Worm (Caenorhabditis elegans) whole organism, early embryonic: ENCODE results near the gene cest-34.

Source experiments
- B0310.2 ChIP-seq: sonication (generic microtip); optimal IDR thresholded peaks from 2 replicates; lab custom pipeline; 2016; ENCODE audit warnings: mild to moderate bottlenecking, missing genetic modification characterization, missing compliant biosample characterization
- F13C5.2 ChIP-seq: sonication (generic microtip); optimal IDR thresholded peaks from 2 replicates; lab custom pipeline; 2017; ENCODE audit warnings: mild to moderate bottlenecking, missing genetic modification characterization, inconsistent platforms, missing compliant biosample characterization
- ama-1 ChIP-seq: fragments of 150-350 bp; optimal IDR thresholded peaks from 2 replicates; lab custom pipeline; 2014
- ets-7 ChIP-seq: sonication (generic microtip); optimal IDR thresholded peaks from 2 replicates; lab custom pipeline; 2016; ENCODE audit warnings: missing genotype, missing genetic modification characterization, missing compliant biosample characterization
- flt-1 ChIP-seq: fragments of 200-800 bp; sonication (Bioruptor generic); IDR thresholded peaks from 2 replicates; pipeline ENCODE4 v1.3.6; 2022; ENCODE audit warnings: missing genetic modification characterization, missing compliant biosample characterization
- scrt-1 ChIP-seq: fragments of 200-800 bp; sonication (Bioruptor generic); IDR thresholded peaks from 2 replicates; pipeline ENCODE4 v1.3.6; 2022; ENCODE audit warnings: missing genetic modification characterization, missing compliant biosample characterization
- sea-1 ChIP-seq: fragments of 200-800 bp; sonication (Bioruptor generic); conservative IDR thresholded peaks from 2 replicates; pipeline ENCODE4 v1.3.6; 2022; ENCODE audit warnings: missing genetic modification characterization, missing compliant biosample characterization
- tbx-37 ChIP-seq: fragments of 200-800 bp; sonication (Bioruptor generic); conservative IDR thresholded peaks from 2 replicates; pipeline ENCODE4 v1.3.6; 2022; ENCODE audit warnings: missing genetic modification reagents, missing genetic modification characterization, missing compliant biosample characterization

DNA sequence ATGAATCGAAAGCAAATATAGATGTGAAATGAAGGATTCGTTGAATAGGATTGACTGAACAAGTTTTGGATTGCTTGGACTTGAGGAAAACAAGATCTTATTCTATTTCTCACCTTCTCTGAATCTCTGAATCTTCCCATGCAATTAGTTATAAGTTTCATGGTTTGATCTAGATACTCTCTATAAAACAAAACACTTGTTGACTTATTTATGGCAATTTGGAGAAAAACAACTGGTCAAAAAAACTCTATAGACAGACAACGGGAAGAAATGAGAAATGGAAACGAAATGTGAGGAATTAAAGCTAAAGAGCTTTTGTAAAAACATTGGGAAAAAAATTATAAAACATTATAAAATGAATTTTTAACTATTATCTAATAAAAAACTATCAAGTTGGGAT, 18.1 kb downstream of the cest-34 start, which contains the start of gene W02F12.8:
- TF ChIP-seq flt-1 (GFP tag; lab: Robert Waterston, UW) (no peak), sea-1 (GFP tag; lab: Robert Waterston, UW) (no peak), F13C5.2 (tag; lab: Kevin White, UChicago) (no peak), scrt-1 (GFP tag; lab: Robert Waterston, UW) (no peak), ama-1 (lab: Kevin White, UChicago) (no peak), ets-7 (tag; lab: Kevin White, UChicago) (no peak), tbx-37 (GFP tag; lab: Robert Waterston, UW) (no peak), B0310.2 (no peak)
